Fruit fly (Drosophila melanogaster): ENCODE measurements around the gene CG9467.

DNA sequence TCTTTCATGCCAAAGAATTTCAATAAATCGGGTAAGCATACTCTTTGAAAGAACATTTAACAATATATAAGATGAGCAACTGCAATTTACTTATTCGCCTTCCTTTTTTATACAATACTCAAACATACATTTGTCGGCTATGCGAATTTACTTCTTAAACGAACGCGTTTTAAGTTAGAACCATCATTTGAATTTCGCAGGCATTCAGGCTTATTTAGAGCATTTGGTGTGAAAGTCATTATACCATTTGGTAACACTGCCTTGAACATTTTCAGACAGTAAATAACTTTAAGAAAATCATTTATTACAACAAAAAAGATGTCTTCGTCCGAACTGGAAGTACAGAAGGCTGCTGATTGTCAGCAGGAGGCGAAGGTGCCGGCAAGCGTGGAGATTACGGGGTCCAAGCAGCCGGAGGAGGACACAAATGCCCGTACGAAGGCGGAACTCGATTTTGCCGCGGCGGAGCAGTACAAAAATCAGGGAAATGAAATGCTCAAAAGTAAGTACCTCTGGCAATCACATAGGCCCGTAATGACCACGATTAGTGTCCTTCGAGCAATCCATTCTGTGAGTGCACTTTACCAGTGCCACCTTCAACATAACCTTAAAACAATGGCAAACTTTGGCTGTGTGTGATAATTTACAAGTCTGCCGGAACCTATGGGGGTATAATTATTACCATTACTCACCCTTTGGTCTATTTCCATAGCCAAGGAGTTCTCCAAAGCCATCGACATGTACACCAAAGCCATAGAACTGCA is 52.7 kb downstream of the CG9467 start:
- TF ChIP-seq usp (GFP tag; optimal IDR thresholded peaks at IDR 0.05) (no peak), pan (optimal IDR thresholded peaks at IDR 0.05) (no peak), Dll (optimal IDR thresholded peaks at IDR 0.05) (no peak), CG8478 (optimal IDR thresholded peaks at IDR 0.05) (no peak), psq (optimal IDR thresholded peaks at IDR 0.05) (no peak)

Data from whole organism.